Worm (Caenorhabditis elegans): ENCODE data around the gene ugt-55.

ce11 chrV:12283187-12283586 is 26.7 kb downstream of the ugt-55 start, which contains the start of gene F55C5.10:
- TF ChIP-seq snpc-4 (tag; optimal IDR thresholded peaks at IDR 0.05), result no peak
- no peak for TF ChIP-seq ceh-82 (tag; optimal IDR thresholded peaks at IDR 0.05)
- no peak for TF ChIP-seq irx-1 (tag; optimal IDR thresholded peaks at IDR 0.05)
- TF ChIP-seq ceh-90 (tag; optimal IDR thresholded peaks at IDR 0.05), result no peak
- no peak for TF ChIP-seq unc-86 (tag; optimal IDR thresholded peaks at IDR 0.05)
- TF ChIP-seq ama-1 (optimal IDR thresholded peaks at IDR 0.05), result no peak
- TF ChIP-seq ces-1 (GFP tag; optimal IDR thresholded peaks at IDR 0.05), result no peak
- no peak for TF ChIP-seq dsc-1 (tag; optimal IDR thresholded peaks at IDR 0.05)
- TF ChIP-seq mdl-1 (tag; optimal IDR thresholded peaks at IDR 0.05), result no peak
